Worm (Caenorhabditis elegans): Measurements from ENCODE around the gene C03G5.14.

DNA sequence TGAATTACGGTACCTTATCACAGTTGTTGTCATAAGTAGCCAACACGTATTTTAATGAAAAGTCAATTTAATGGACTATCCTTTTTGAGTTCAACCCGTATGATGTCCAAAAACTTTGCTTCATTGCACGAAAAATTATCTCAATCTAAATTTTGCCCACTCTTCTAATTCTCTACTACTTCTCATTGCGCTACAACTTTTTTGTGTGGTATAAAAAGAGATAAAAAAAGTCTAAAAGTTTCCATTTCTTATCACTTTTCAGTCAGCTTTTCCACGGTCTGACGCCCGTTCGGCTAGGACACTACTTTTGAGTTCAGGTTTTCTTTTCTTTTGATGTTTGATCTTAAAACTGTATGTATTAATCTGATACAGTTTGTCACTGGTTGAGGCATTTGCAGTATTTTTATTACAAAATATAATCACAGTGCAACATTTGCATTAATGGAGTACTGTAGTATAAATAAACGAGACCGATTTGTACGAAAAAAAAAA is 46.2 kb downstream of the C03G5.14 start:
- no peak for TF ChIP-seq him-1 (tag; optimal IDR thresholded peaks at IDR 0.05)
- no peak for TF ChIP-seq W03F9.2 (tag; optimal IDR thresholded peaks at IDR 0.05)

All from whole organism, L4/young adult.